Fruit fly (Drosophila melanogaster) whole organism, embryonic: ENCODE results near the gene Uggt.

Experiments
- Ada2b ChIP-seq: fragments of 200-800 bp; sonication (Bioruptor generic); IDR thresholded peaks from 2 replicates; pipeline ENCODE4 v1.3.6; 2022; ENCODE audit warnings: missing biosample characterization, missing genetic modification characterization
- Aef1 ChIP-seq: fragments of 200-800 bp; sonication (Bioruptor generic); IDR thresholded peaks from 3 replicates; pipeline ENCODE4 v1.3.6; 2022; ENCODE audit warnings: missing biosample characterization, missing genetic modification characterization
- CG1024 ChIP-seq: fragments of 200-800 bp; sonication (Bioruptor generic); IDR thresholded peaks from 2 replicates; pipeline ENCODE4 v1.3.6; 2022; ENCODE audit warnings: missing biosample characterization, missing genetic modification characterization
- CG10321 ChIP-seq: fragments of 200-800 bp; sonication (Bioruptor generic); IDR thresholded peaks from 2 replicates; pipeline ENCODE4 v1.3.6; 2022; ENCODE audit warnings: missing biosample characterization, missing genetic modification characterization
- CG11456 ChIP-seq: fragments of 200-800 bp; sonication (Bioruptor generic); IDR thresholded peaks from 3 replicates; pipeline ENCODE4 v1.3.6; 2022; ENCODE audit warnings: missing biosample characterization, missing genetic modification characterization
- CG11560 ChIP-seq: fragments of 200-800 bp; sonication (Bioruptor generic); IDR thresholded peaks from 3 replicates; pipeline ENCODE4 v1.3.6; 2022; ENCODE audit warnings: missing biosample characterization, missing genetic modification characterization
- CG12155 ChIP-seq: fragments of 200-800 bp; sonication (Bioruptor generic); optimal IDR thresholded peaks from 3 replicates; lab custom pipeline; 2016; ENCODE audit warnings: missing biosample characterization, missing genetic modification characterization
- CG12219 ChIP-seq: fragments of 200-800 bp; sonication (Bioruptor generic); optimal IDR thresholded peaks from 3 replicates; lab custom pipeline; 2018; ENCODE audit warnings: missing biosample characterization, mild to moderate bottlenecking, missing genetic modification characterization
- CG12236 ChIP-seq: fragments of 200-800 bp; sonication (Bioruptor generic); optimal IDR thresholded peaks from 2 replicates; lab custom pipeline; 2016; ENCODE audit warnings: missing biosample characterization, missing genetic modification characterization
- CG12659 ChIP-seq: fragments of 200-800 bp; sonication (Bioruptor generic); optimal IDR thresholded peaks from 3 replicates; lab custom pipeline; 2017; ENCODE audit warnings: mild to moderate bottlenecking, missing biosample characterization, missing genetic modification reagents, missing genetic modification characterization
- CG13624 ChIP-seq: fragments of 200-800 bp; sonication (Bioruptor generic); optimal IDR thresholded peaks from 2 replicates; lab custom pipeline; 2016; ENCODE audit warnings: missing biosample characterization, missing genetic modification characterization
- CG15514 ChIP-seq: fragments of 200-800 bp; sonication (Bioruptor generic); optimal IDR thresholded peaks from 3 replicates; lab custom pipeline; 2017; ENCODE audit warnings: missing biosample characterization, missing genetic modification characterization, mild to moderate bottlenecking, moderate library complexity, missing genetic modification reagents
- CG17829 ChIP-seq: fragments of 200-800 bp; optimal IDR thresholded peaks from 2 replicates; lab custom pipeline; 2019; ENCODE audit warnings: missing biosample characterization, mild to moderate bottlenecking, missing genetic modification characterization, moderate library complexity
- CG31388 ChIP-seq: fragments of 200-800 bp; sonication (Bioruptor generic); optimal IDR thresholded peaks from 2 replicates; lab custom pipeline; 2016; ENCODE audit warnings: missing biosample characterization, missing genetic modification characterization
- CG3163 ChIP-seq: fragments of 200-800 bp; sonication (Bioruptor generic); optimal IDR thresholded peaks from 3 replicates; lab custom pipeline; 2016; ENCODE audit warnings: missing biosample characterization, missing genetic modification characterization
- CG33213 ChIP-seq: fragments of 200-800 bp; sonication (Bioruptor generic); optimal IDR thresholded peaks from 3 replicates; lab custom pipeline; 2016; ENCODE audit warnings: missing biosample characterization, missing genetic modification characterization
- CG3847 ChIP-seq: fragments of 200-800 bp; sonication (Bioruptor generic); IDR thresholded peaks from 2 replicates; pipeline ENCODE4 v1.3.6; 2022; ENCODE audit warnings: missing biosample characterization, missing genetic modification characterization
- CG5245 ChIP-seq: fragments of 200-800 bp; sonication (Bioruptor generic); optimal IDR thresholded peaks from 3 replicates; lab custom pipeline; 2016; ENCODE audit warnings: missing biosample characterization, missing genetic modification characterization
- CG6654 ChIP-seq: fragments of 200-800 bp; sonication (Bioruptor generic); optimal IDR thresholded peaks from 2 replicates; lab custom pipeline; 2017; ENCODE audit warnings: missing biosample characterization, mild to moderate bottlenecking, missing genetic modification characterization
- CG7987 ChIP-seq: fragments of 200-800 bp; sonication (Bioruptor generic); optimal IDR thresholded peaks from 2 replicates; lab custom pipeline; 2018; ENCODE audit warnings: missing biosample characterization, mild to moderate bottlenecking, missing genetic modification characterization, moderate library complexity
- Camta ChIP-seq: fragments of 200-800 bp; sonication (Bioruptor generic); optimal IDR thresholded peaks from 2 replicates; lab custom pipeline; 2016; ENCODE audit warnings: missing biosample characterization, missing genetic modification characterization
- Chrac-16 ChIP-seq: fragments of 200-800 bp; sonication (Bioruptor generic); optimal IDR thresholded peaks from 3 replicates; lab custom pipeline; 2016; ENCODE audit warnings: missing biosample characterization, missing genetic modification characterization
- Dad ChIP-seq: fragments of 200-800 bp; sonication (Bioruptor generic); optimal IDR thresholded peaks from 3 replicates; lab custom pipeline; 2016; ENCODE audit warnings: missing biosample characterization, missing genetic modification characterization
- Drgx ChIP-seq: fragments of 200-800 bp; sonication (Bioruptor generic); IDR thresholded peaks from 2 replicates; pipeline ENCODE4 v1.3.6; 2022; ENCODE audit warnings: missing biosample characterization, missing genetic modification characterization
- Gsc ChIP-seq: fragments of 200-800 bp; sonication (Bioruptor generic); IDR thresholded peaks from 2 replicates; pipeline ENCODE4 v1.3.6; 2022; ENCODE audit warnings: missing biosample characterization, missing genetic modification characterization
- H2.0 ChIP-seq: fragments of 200-800 bp; sonication (Bioruptor generic); IDR thresholded peaks from 2 replicates; pipeline ENCODE4 v1.3.6; 2022; ENCODE audit warnings: missing biosample characterization, missing genetic modification characterization
- HLHmδ ChIP-seq: fragments of 200-800 bp; sonication (Bioruptor generic); optimal IDR thresholded peaks from 2 replicates; lab custom pipeline; 2018; ENCODE audit warnings: missing biosample characterization, mild to moderate bottlenecking, missing genetic modification characterization, moderate library complexity
- Hr51 ChIP-seq, 2 experiments: fragments of 200-800 bp; sonication (Bioruptor generic); optimal IDR thresholded peaks; 2 replicates in 1 of 2; 3 replicates in 1 of 2; lab custom pipeline; 2016 to 2018; ENCODE audit warnings: missing biosample characterization in 2 of 2, missing genetic modification characterization in 2 of 2, mild to moderate bottlenecking in 1 of 2, moderate library complexity in 1 of 2
- Lpt ChIP-seq: fragments of >200 bp; optimal IDR thresholded peaks from 2 replicates; lab custom pipeline; 2018; ENCODE audit warnings: missing biosample characterization, missing genetic modification characterization
- Mad ChIP-seq: fragments of 200-800 bp; sonication (Bioruptor generic); optimal IDR thresholded peaks from 2 replicates; lab custom pipeline; 2016; ENCODE audit warnings: missing biosample characterization, missing genetic modification characterization
- Mes4 ChIP-seq: fragments of 200-800 bp; sonication (Bioruptor generic); optimal IDR thresholded peaks from 2 replicates; lab custom pipeline; 2016; ENCODE audit warnings: missing biosample characterization, missing genetic modification characterization
- Optix ChIP-seq: fragments of 200-800 bp; sonication (Bioruptor generic); IDR thresholded peaks from 3 replicates; pipeline ENCODE4 v1.3.6; 2022; ENCODE audit warnings: missing biosample characterization, missing genetic modification characterization
- amos ChIP-seq: fragments of 200-800 bp; sonication (Bioruptor generic); IDR thresholded peaks from 2 replicates; pipeline ENCODE4 v1.3.6; 2022; ENCODE audit warnings: missing biosample characterization, missing genetic modification characterization; ENCODE audit not compliant: partially characterized antibody
- bbx ChIP-seq: fragments of 200-800 bp; sonication (Bioruptor generic); IDR thresholded peaks from 2 replicates; pipeline ENCODE4 v1.3.6; 2022; ENCODE audit warnings: missing biosample characterization, missing genetic modification characterization; ENCODE audit not compliant: partially characterized antibody
- chif ChIP-seq, 2 experiments: fragments of 200-800 bp; sonication (Bioruptor generic); optimal IDR thresholded peaks; 3 replicates each; lab custom pipeline; 2016; ENCODE audit warnings: missing biosample characterization in 2 of 2, missing genetic modification characterization in 2 of 2
- chn ChIP-seq: fragments of 200-800 bp; sonication (Bioruptor generic); optimal IDR thresholded peaks from 2 replicates; lab custom pipeline; 2016; ENCODE audit warnings: missing biosample characterization, missing genetic modification characterization
- crol ChIP-seq: fragments of 200-800 bp; sonication (Bioruptor generic); IDR thresholded peaks from 2 replicates; pipeline ENCODE4 v1.3.6; 2022; ENCODE audit warnings: missing biosample characterization, missing genetic modification characterization
- ftz-f1 ChIP-seq: fragments of 200-800 bp; sonication (Bioruptor generic); optimal IDR thresholded peaks from 2 replicates; lab custom pipeline; 2016; ENCODE audit warnings: missing biosample characterization, missing genetic modification characterization
- jigr1 ChIP-seq: fragments of 200-800 bp; sonication (Bioruptor generic); IDR thresholded peaks from 3 replicates; pipeline ENCODE4 v1.3.6; 2022; ENCODE audit warnings: missing biosample characterization, missing genetic modification characterization
- kah ChIP-seq: fragments of 200-800 bp; sonication (Bioruptor generic); optimal IDR thresholded peaks from 2 replicates; lab custom pipeline; 2018; ENCODE audit warnings: missing biosample characterization, mild to moderate bottlenecking, missing genetic modification characterization
- nom ChIP-seq: fragments of 200-800 bp; sonication (Bioruptor generic); optimal IDR thresholded peaks from 2 replicates; lab custom pipeline; 2017; ENCODE audit warnings: missing biosample characterization, missing genetic modification characterization, mild to moderate bottlenecking, moderate library complexity, missing genetic modification reagents
- onecut ChIP-seq: fragments of 200-800 bp; sonication (Bioruptor generic); IDR thresholded peaks from 2 replicates; pipeline ENCODE4 v1.3.6; 2022; ENCODE audit warnings: missing biosample characterization, missing genetic modification characterization
- salm ChIP-seq: fragments of 200-800 bp; sonication (Bioruptor generic); optimal IDR thresholded peaks from 2 replicates; lab custom pipeline; 2018; ENCODE audit warnings: missing biosample characterization, mild to moderate bottlenecking, missing genetic modification characterization
- sc ChIP-seq, 3 experiments: fragments of >200 bp in 2 of 3; fragments of 200-800 bp in 1 of 3; sonication (Bioruptor generic) in 1 of 3; optimal IDR thresholded peaks; 2 replicates in 2 of 3; 3 replicates in 1 of 3; lab custom pipeline; 2017; ENCODE audit warnings: mild to moderate bottlenecking in 1 of 3, missing biosample characterization in 1 of 3, missing genetic modification characterization in 1 of 3, missing genetic modification reagents in 1 of 3
- slbo ChIP-seq: fragments of 200-800 bp; sonication (Bioruptor generic); IDR thresholded peaks from 2 replicates; pipeline ENCODE4 v1.3.6; 2022; ENCODE audit warnings: missing biosample characterization, missing genetic modification characterization
- sna ChIP-seq: fragments of 200-800 bp; sonication (Bioruptor generic); IDR thresholded peaks from 2 replicates; pipeline ENCODE4 v1.3.6; 2022; ENCODE audit warnings: missing biosample characterization, missing genetic modification characterization; ENCODE audit not compliant: partially characterized antibody
- stc ChIP-seq: fragments of 200-800 bp; sonication (Bioruptor generic); IDR thresholded peaks from 2 replicates; pipeline ENCODE4 v1.3.6; 2022; ENCODE audit warnings: missing biosample characterization, missing genetic modification characterization
- sug ChIP-seq: fragments of 200-800 bp; optimal IDR thresholded peaks from 2 replicates; lab custom pipeline; 2019; ENCODE audit warnings: missing biosample characterization, mild to moderate bottlenecking, missing genetic modification characterization, moderate library complexity
- tio ChIP-seq: fragments of 200-800 bp; sonication (Bioruptor generic); optimal IDR thresholded peaks from 2 replicates; lab custom pipeline; 2017; ENCODE audit warnings: missing biosample characterization, missing genetic modification characterization, inconsistent platforms
- toy ChIP-seq: fragments of 200-800 bp; sonication (Bioruptor generic); IDR thresholded peaks from 2 replicates; pipeline ENCODE4 v1.3.6; 2022; ENCODE audit warnings: missing biosample characterization, missing genetic modification characterization

The Uggt gene

DNA sequence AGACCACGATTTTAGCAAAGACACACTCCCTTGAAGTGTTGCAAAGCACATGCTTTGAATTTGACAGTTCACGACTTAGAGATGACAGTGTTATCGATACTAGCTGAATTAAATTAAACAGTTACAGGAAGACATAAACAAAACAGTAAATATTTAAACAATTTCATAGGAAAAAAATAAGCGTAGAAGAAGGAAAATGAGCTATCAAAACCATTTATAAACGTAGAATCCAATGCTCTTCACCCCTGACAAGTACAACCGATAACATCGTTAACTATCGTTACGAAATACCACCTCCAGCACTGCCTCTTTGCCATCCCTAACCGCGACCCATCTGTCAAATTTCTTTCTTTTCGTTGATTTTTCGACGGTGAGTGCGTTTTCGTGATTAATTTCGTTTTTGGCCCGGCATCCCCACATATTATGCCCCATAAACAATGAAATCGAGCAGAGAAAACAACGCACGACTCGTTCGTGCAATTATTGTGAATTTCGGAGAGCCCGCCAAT, 26.3 kb downstream of the Uggt start, which contains the start of gene RpL26 (continued):
- TF ChIP-seq salm (tag; lab: Kevin White, UChicago) (no peak), Hr51 (GFP tag; optimal IDR thresholded peaks at IDR 0.05; lab: Kevin White, UChicago) (peak; percentile 74 to 78), tio (no peak), CG15514 (GFP tag; lab: Kevin White, UChicago) (peak; percentile 69), Mes4 (GFP tag; lab: Kevin White, UChicago) (peak; percentile 96), CG12659 (peak; percentile 89), stc (GFP tag; lab: Robert Waterston, UW) (no peak; the same call in 1 of the 2 replicates), amos (GFP tag; lab: Robert Waterston, UW) (peak; percentile 93), CG12236 (GFP tag; lab: Kevin White, UChicago) (peak; percentile 6), ftz-f1 (no peak), CG3163 (peak; percentile 72), CG6654 (GFP tag; lab: Kevin White, UChicago) (no peak), Camta (GFP tag; lab: Kevin White, UChicago) (peak; percentile 68), toy (GFP tag; lab: Robert Waterston, UW) (peak; percentile 51; the same call in 1 of the 2 replicates), CG3847 (GFP tag; lab: Robert Waterston, UW) (peak; percentile 89), Lpt (GFP tag; lab: Kevin White, UChicago) (no peak), Gsc (GFP tag; lab: Robert Waterston, UW) (no peak), CG11456 (no peak), Drgx (GFP tag; lab: Robert Waterston, UW) (no peak), CG11560 (tag; lab: Robert Waterston, UW) (peak; percentile 34; the same call in 1 of the 3 replicates), Optix (0 out of 3 replicates have a peak, but pooled peaks have one; percentile 44), CG5245 (GFP tag; lab: Kevin White, UChicago) (peak; percentile 11), CG12155 (GFP tag; lab: Kevin White, UChicago) (peak; percentile 77), CG33213 (peak; percentile 78), sc (optimal IDR thresholded peaks at IDR 0.05; lab: Kevin White, UChicago) (no peak), sc (GFP tag; optimal IDR thresholded peaks at IDR 0.05; lab: Kevin White, UChicago) (peak; percentile 44), CG13624 (GFP tag; lab: Kevin White, UChicago) (peak; percentile 92), CG1024 (GFP tag; lab: Robert Waterston, UW) (no peak), Ada2b (0 out of 2 replicates have a peak, but pooled peaks have one; percentile 19), H2.0 (GFP tag; lab: Robert Waterston, UW) (peak; percentile 44), HLHmδ (GFP tag; lab: Kevin White, UChicago) (no peak), jigr1 (GFP tag; lab: Robert Waterston, UW) (no peak), CG31388 (GFP tag; lab: Kevin White, UChicago) (no peak), sug (peak; percentile 87), nom (GFP tag; lab: Kevin White, UChicago) (peak; percentile 74), Aef1 (peak; percentile 71), chn (GFP tag; lab: Kevin White, UChicago) (peak; percentile 84), slbo (GFP tag; lab: Robert Waterston, UW) (peak; percentile 80), bbx (peak; percentile 85), CG12219 (GFP tag; lab: Kevin White, UChicago) (no peak), Chrac-16 (GFP tag; lab: Kevin White, UChicago) (peak; percentile 79), Dad (GFP tag; lab: Kevin White, UChicago) (peak; percentile 72), CG7987 (peak; percentile 66), crol (GFP tag; lab: Robert Waterston, UW) (no peak), kah (peak; percentile 28), onecut (GFP tag; lab: Robert Waterston, UW) (no peak), chif (GFP tag; optimal IDR thresholded peaks at IDR 0.05; lab: Kevin White, UChicago) (peak; percentile 55 to 81), CG17829 (tag; lab: Kevin White, UChicago) (peak; percentile 76), sna (GFP tag; lab: Robert Waterston, UW) (peak; percentile 94), CG10321 (GFP tag; lab: Robert Waterston, UW) (no peak), Mad (peak; percentile 62)
